Worm (Caenorhabditis elegans) whole organism, midembryonic: ENCODE measurements around the gene T06E6.10.

Source experiments
- T22C8.4 ChIP-seq: fragments of 200-800 bp; sonication (Bioruptor generic); IDR thresholded peaks from 2 replicates; pipeline ENCODE4 v1.3.6; 2022; ENCODE audit warnings: missing genetic modification characterization, missing compliant biosample characterization
- cog-1 ChIP-seq: sonication (generic microtip); optimal IDR thresholded peaks from 2 replicates; lab custom pipeline; 2016; ENCODE audit warnings: missing genetic modification characterization, missing compliant biosample characterization
- flt-1 ChIP-seq: fragments of 200-800 bp; sonication (Bioruptor generic); IDR thresholded peaks from 2 replicates; pipeline ENCODE4 v1.3.6; 2022; ENCODE audit warnings: missing genetic modification characterization, missing compliant biosample characterization
- klf-2 ChIP-seq: fragments of 200-800 bp; sonication (Bioruptor generic); conservative IDR thresholded peaks from 2 replicates; pipeline ENCODE4 v1.3.6; 2022; ENCODE audit warnings: missing genetic modification reagents, missing genetic modification characterization, missing compliant biosample characterization
- med-1 ChIP-seq: sonication (generic microtip); optimal IDR thresholded peaks from 2 replicates; lab custom pipeline; 2017; ENCODE audit warnings: missing genetic modification characterization, mild to moderate bottlenecking, missing compliant biosample characterization, antibody characterized with exemption, missing genetic modification reagents; ENCODE audit not compliant: insufficient read depth
- ref-1 ChIP-seq: fragments of 200-800 bp; sonication (Bioruptor generic); conservative IDR thresholded peaks from 2 replicates; pipeline ENCODE4 v1.3.6; 2022; ENCODE audit warnings: missing genetic modification reagents, missing genetic modification characterization, missing compliant biosample characterization
- tab-1 ChIP-seq: fragments of 200-800 bp; sonication (Bioruptor generic); IDR thresholded peaks from 2 replicates; pipeline ENCODE4 v1.3.6; 2022; ENCODE audit warnings: missing genetic modification characterization, missing compliant biosample characterization
- ztf-23 ChIP-seq: fragments of 200-800 bp; sonication (Bioruptor generic); IDR thresholded peaks from 2 replicates; pipeline ENCODE4 v1.3.6; 2022; ENCODE audit warnings: missing genetic modification reagents, missing genetic modification characterization, missing compliant biosample characterization
- ztf-29 ChIP-seq: fragments of 200-800 bp; sonication (Bioruptor generic); IDR thresholded peaks from 2 replicates; pipeline ENCODE4 v1.3.6; 2022; ENCODE audit warnings: missing genetic modification reagents, missing genetic modification characterization, missing compliant biosample characterization

Gene T06E6.10

DNA sequence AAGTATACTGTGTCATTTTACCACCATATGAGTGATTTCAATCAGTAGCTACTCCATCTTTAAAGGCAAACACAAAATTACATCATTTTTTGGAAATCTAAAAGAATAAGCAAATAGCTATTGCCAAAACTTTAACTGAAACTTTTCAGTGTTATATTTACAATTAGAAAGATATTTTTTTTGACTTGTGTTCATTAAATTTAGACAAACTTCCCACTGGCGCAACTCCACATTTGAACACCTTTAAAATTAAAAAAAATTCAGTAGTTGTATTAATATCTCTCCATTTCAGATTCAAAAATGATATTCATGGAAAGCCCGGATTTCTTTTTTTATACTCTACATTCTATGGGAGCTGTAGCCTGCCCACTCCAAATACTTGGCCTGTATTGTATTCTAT is 4.1 kb upstream of the T06E6.10 start, which contains the start of gene srh-264:
Gene srh-264, plus strand, starts transcription at position 301 of the 400 bp plus-strand sequence.
- TF ChIP-seq flt-1 (GFP tag; lab: Robert Waterston, UW) (no peak), ref-1 (GFP tag; lab: Robert Waterston, UW) (no peak), cog-1 (tag; lab: Kevin White, UChicago) (no peak), klf-2 (no peak), ztf-23 (no peak), med-1 (GFP tag; lab: Kevin White, UChicago) (no peak), tab-1 (GFP tag; lab: Robert Waterston, UW) (no peak), ztf-29 (GFP tag; lab: Robert Waterston, UW) (no peak), T22C8.4 (GFP tag; lab: Robert Waterston, UW) (no peak)

DNA sequence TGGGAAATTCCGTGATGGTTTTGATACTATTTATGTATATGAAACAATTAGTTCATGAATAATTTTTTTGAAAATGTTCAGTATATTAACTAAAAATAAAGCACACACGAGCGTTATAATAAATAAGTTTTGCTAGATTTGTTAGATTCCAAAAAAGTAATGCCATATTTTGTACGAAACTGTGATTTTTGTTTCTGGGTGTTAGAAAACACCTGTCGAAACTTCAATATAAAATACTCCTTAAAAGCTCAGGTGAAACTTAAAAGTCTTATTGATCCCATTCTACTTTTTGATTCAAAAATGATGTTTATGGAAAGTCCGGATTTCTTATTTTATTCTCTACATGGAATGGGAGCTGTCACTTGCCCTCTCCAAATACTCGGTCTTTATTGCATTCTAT is 2.0 kb upstream of the T06E6.10 start, which contains the start of gene srh-265:
Gene srh-265, plus strand, starts transcription at position 301 of the 400 bp plus-strand sequence.
- TF ChIP-seq tab-1 (GFP tag; lab: Robert Waterston, UW) (no peak), ref-1 (GFP tag; lab: Robert Waterston, UW) (no peak), ztf-29 (GFP tag; lab: Robert Waterston, UW) (no peak), flt-1 (GFP tag; lab: Robert Waterston, UW) (no peak), klf-2 (no peak), cog-1 (tag; lab: Kevin White, UChicago) (no peak), med-1 (GFP tag; lab: Kevin White, UChicago) (no peak), ztf-23 (no peak), T22C8.4 (GFP tag; lab: Robert Waterston, UW) (no peak)

ce11 chrV:15423601-15424000 is 5.7 kb downstream of the T06E6.10 start, which contains the start of gene fbxa-104:
Gene fbxa-104, minus strand, starts transcription at chrV:15423683.
- no peak for TF ChIP-seq flt-1 (GFP tag; lab: Robert Waterston, UW)
- TF ChIP-seq ztf-23: no peak
- TF ChIP-seq ref-1 (GFP tag; lab: Robert Waterston, UW): no peak
- TF ChIP-seq ztf-29 (GFP tag; lab: Robert Waterston, UW): no peak
- TF ChIP-seq tab-1 (GFP tag; lab: Robert Waterston, UW): no peak
- TF ChIP-seq cog-1 (tag; lab: Kevin White, UChicago): no peak
- TF ChIP-seq T22C8.4 (GFP tag; lab: Robert Waterston, UW): no peak
- TF ChIP-seq klf-2: no peak
- TF ChIP-seq med-1 (GFP tag; lab: Kevin White, UChicago): no peak

DNA sequence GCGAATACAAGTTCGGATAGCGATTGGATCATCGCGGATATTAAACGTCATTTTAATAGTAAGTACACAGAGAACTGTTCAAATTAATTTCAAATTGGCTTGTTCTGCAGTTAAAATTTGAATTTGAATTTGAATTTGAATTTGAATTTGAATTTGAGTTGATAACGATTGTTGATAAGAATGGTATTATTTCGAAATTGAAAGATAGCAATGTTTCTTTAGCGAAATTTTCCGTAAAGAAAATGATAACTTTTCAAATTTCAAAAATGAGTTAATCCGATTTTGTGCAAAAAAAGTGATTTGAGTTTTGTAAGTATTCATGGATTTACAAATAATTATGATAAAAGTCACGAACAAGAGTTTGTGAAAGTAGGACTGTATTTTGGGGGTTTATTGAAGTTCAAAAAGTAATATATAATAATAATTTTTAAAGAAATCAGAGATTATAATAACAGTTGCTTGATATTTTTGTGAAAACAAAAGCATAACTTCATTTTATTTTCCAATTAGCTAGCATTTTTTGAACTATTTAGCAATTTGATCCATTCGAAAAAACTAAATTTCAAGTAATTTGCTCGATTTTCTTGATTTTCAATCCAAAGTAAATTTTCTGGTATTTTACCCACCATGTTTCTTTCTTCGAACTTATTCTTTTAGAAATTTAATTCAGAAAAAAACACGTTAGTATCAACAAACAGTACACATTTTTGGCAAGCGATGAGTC is 7.6 kb downstream of the T06E6.10 start, which contains the start of gene Y36E3A.2:
Gene Y36E3A.2, plus strand, starts transcription at position 674 of the 724 bp plus-strand sequence.
- TF ChIP-seq ztf-29 (GFP tag; lab: Robert Waterston, UW) (no peak), tab-1 (GFP tag; lab: Robert Waterston, UW) (no peak), klf-2 (no peak), ztf-23 (no peak), cog-1 (tag; lab: Kevin White, UChicago) (no peak), ref-1 (GFP tag; lab: Robert Waterston, UW) (no peak), T22C8.4 (GFP tag; lab: Robert Waterston, UW) (no peak), med-1 (GFP tag; lab: Kevin White, UChicago) (no peak), flt-1 (GFP tag; lab: Robert Waterston, UW) (no peak)

DNA sequence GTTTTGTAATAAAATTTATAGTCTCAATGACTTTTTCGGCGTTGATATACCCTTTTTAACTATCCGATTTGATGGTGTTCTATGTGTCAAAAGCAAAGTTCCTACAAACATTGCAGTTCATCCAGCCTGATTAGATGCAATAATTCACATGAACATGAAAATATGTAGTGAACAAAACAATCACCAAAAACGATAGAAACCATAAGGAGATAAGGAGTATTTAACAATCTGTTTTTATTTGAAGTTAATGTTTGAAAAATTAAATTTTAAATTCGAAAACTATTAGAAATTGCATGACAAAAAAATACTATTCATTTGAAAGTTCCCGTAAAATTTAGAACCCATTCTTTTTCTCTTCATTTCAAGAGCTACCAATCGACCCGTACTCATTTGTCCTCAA is 9.0 kb downstream of the T06E6.10 start, which contains the start of gene fbxa-209:
Gene fbxa-209, minus strand, starts transcription at position 101 of the 400 bp plus-strand sequence.
- TF ChIP-seq cog-1 (tag; lab: Kevin White, UChicago): no peak
- TF ChIP-seq ref-1 (GFP tag; lab: Robert Waterston, UW): no peak
- TF ChIP-seq klf-2: no peak
- no peak for TF ChIP-seq med-1 (GFP tag; lab: Kevin White, UChicago)
- TF ChIP-seq ztf-23: no peak
- no peak for TF ChIP-seq ztf-29 (GFP tag; lab: Robert Waterston, UW)
- no peak for TF ChIP-seq T22C8.4 (GFP tag; lab: Robert Waterston, UW)
- no peak for TF ChIP-seq tab-1 (GFP tag; lab: Robert Waterston, UW)
- TF ChIP-seq flt-1 (GFP tag; lab: Robert Waterston, UW): no peak

- no peak for TF ChIP-seq flt-1 (GFP tag; lab: Robert Waterston, UW)
- no peak for TF ChIP-seq tab-1 (GFP tag; lab: Robert Waterston, UW)
- no peak for TF ChIP-seq cog-1 (tag; lab: Kevin White, UChicago)
- no peak for TF ChIP-seq klf-2
- TF ChIP-seq ref-1 (GFP tag; lab: Robert Waterston, UW): no peak
Measured at ce11 chrV:15431322-15432052, 13.6 kb downstream of the T06E6.10 start.

ce11 chrV:15432457-15432856 is 14.5 kb downstream of the T06E6.10 start, which contains the start of gene T26H5.8:
Gene T26H5.8, minus strand, starts transcription at chrV:15432726.
- TF ChIP-seq cog-1 (tag; lab: Kevin White, UChicago) (no peak), ref-1 (GFP tag; lab: Robert Waterston, UW) (no peak), ztf-23 (no peak), T22C8.4 (GFP tag; lab: Robert Waterston, UW) (no peak), klf-2 (no peak), ztf-29 (GFP tag; lab: Robert Waterston, UW) (no peak), tab-1 (GFP tag; lab: Robert Waterston, UW) (no peak), flt-1 (GFP tag; lab: Robert Waterston, UW) (no peak), med-1 (GFP tag; lab: Kevin White, UChicago) (no peak)

DNA sequence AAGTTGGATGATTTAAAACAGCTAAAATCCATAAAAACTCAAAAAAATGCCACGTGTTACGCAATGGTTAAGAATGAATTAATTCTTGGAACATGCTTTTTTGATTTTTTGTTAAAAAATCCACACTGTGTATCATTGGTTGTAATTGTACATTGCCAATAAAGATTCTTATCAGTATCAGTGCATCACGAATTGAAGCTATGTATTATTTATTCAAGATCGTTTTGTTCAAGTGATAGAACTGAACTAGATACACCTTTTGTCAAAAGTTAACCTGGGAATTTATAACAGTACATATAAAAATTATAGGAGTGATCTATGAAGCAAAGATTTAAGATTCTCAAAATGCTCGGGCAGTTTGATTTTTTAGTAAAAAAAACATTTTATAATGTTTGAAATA is 16.7 kb downstream of the T06E6.10 start:
- TF ChIP-seq cog-1 (tag; lab: Kevin White, UChicago): no peak
- TF ChIP-seq tab-1 (GFP tag; lab: Robert Waterston, UW): no peak
- no peak for TF ChIP-seq ztf-23
- TF ChIP-seq med-1 (GFP tag; lab: Kevin White, UChicago): no peak
- no peak for TF ChIP-seq ztf-29 (GFP tag; lab: Robert Waterston, UW)
- TF ChIP-seq flt-1 (GFP tag; lab: Robert Waterston, UW): no peak
- no peak for TF ChIP-seq ref-1 (GFP tag; lab: Robert Waterston, UW)
- TF ChIP-seq klf-2: no peak
- TF ChIP-seq T22C8.4 (GFP tag; lab: Robert Waterston, UW): no peak
